Worm (Caenorhabditis elegans) whole organism, L2 larva: Measurements from ENCODE around the gene C15B12.1.

Experiments
- aly-2 ChIP-seq: fragments of 150-350 bp; optimal IDR thresholded peaks from 2 replicates; lab custom pipeline; 2014; ENCODE audit warnings: missing biosample characterization, missing genetic modification characterization
- ceh-82 ChIP-seq: fragments of 150-350 bp; optimal IDR thresholded peaks from 2 replicates; lab custom pipeline; 2014; ENCODE audit warnings: missing biosample characterization, missing genetic modification characterization
- egl-27 ChIP-seq: sonication (generic microtip); optimal IDR thresholded peaks from 3 replicates; lab custom pipeline; 2017; ENCODE audit warnings: missing biosample characterization, missing genetic modification reagents, missing genetic modification characterization
- lin-39 ChIP-seq: fragments of 150-350 bp; optimal IDR thresholded peaks from 2 replicates; lab custom pipeline; 2014; ENCODE audit warnings: missing biosample characterization, missing genetic modification reagents, missing genetic modification characterization
- mdl-1 ChIP-seq, 2 experiments: fragments of 150-350 bp in 1 of 2; sonication (generic microtip) in 1 of 2; optimal IDR thresholded peaks; 2 replicates each; lab custom pipeline; 2017; ENCODE audit warnings: missing biosample characterization in 2 of 2, missing genetic modification characterization in 2 of 2
- nhr-6 ChIP-seq: fragments of 150-350 bp; optimal IDR thresholded peaks from 2 replicates; lab custom pipeline; 2014; ENCODE audit warnings: missing biosample characterization, missing genetic modification characterization

DNA sequence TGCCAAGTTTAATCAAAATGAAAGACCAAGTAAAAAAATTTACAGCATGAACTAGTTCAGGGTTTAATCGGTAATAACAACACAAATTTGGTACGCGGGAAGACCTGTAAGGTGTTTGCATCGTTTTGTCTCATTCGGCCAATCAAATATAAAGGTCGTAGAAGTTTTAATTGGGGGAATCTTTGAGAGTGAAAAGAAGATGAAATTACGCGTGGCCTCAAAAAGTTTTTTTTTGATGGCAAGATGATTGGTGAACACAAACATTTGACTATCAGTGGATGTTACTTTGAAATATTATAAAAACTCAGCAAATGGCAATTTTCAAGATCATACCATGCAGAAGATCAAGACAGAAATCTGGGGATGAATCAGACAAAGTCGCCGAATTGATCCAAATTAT, 21.5 kb upstream of the C15B12.1 start, which contains the start of gene nas-33:
- no peak for TF ChIP-seq lin-39 (tag; lab: Kevin White, UChicago)
- TF ChIP-seq ceh-82, result no peak
- TF ChIP-seq egl-27, result no peak
- TF ChIP-seq aly-2 (tag; lab: Kevin White, UChicago), result no peak
- no peak for TF ChIP-seq nhr-6 (tag; lab: Kevin White, UChicago)
- TF ChIP-seq mdl-1 (tag; optimal IDR thresholded peaks at IDR 0.05; lab: Kevin White, UChicago), result no peak
